Fruit fly (Drosophila melanogaster): ENCODE measurements around the gene Mtpalpha.

DNA sequence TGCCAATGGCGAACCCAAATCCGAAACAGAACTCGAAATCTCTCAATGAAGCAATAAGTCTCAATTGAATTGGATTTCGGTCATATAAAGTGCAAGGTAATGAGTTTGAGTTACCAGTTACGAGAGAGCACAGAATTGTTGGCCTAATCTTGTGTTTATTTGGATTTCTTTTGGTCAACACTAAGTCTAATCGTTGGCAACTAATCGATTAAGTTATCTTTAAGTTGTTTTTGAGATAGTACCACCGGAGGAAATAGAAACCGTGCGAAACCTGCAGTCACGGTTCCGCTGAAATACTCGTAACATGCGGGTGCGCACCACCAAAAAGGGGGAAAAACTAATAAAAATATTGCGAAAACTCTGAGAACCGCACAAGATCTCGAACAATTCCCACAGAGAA is 12.6 kb upstream of the Mtpalpha start, which contains the start of gene CG3841:
- no peak for TF ChIP-seq Mio (GFP tag; optimal IDR thresholded peaks at IDR 0.05)
- TF ChIP-seq brk (GFP tag; optimal IDR thresholded peaks at IDR 0.05): no peak
- TF ChIP-seq br (GFP tag; optimal IDR thresholded peaks at IDR 0.05): no peak
- TF ChIP-seq Hr78 (GFP tag; optimal IDR thresholded peaks at IDR 0.05): no peak
- no peak for TF ChIP-seq OdsH (GFP tag; optimal IDR thresholded peaks at IDR 0.05)
- no peak for TF ChIP-seq lola (GFP tag; optimal IDR thresholded peaks at IDR 0.05)
- no peak for TF ChIP-seq Hnf4 (GFP tag; optimal IDR thresholded peaks at IDR 0.05)
